Worm (Caenorhabditis elegans): ENCODE data around the gene die-1.
"Not testable (repeated sequence)": the region's sequence is repeated elsewhere in the genome, so short reads cannot be mapped to it uniquely, and the experiment has no call there.

The die-1 gene

ce11 chrII:10056545-10057038 is 11.1 kb downstream of the die-1 start, which contains the start of gene C18D1.2:
Gene C18D1.2 (plus strand): TSS chrII:10056988.
- TF ChIP-seq unc-62 (GFP tag; optimal IDR thresholded peaks at IDR 0.05) = no peak

- no peak for TF ChIP-seq unc-62 (GFP tag; optimal IDR thresholded peaks at IDR 0.05)
Measured at ce11 chrII:10051485-10051884, 16.2 kb downstream of the die-1 start.

ce11 chrII:10048568-10048967 is 19.1 kb downstream of the die-1 start, which contains the start of gene flp-4:
Gene flp-4 (plus strand): TSS chrII:10048868.
- no peak for TF ChIP-seq unc-62 (GFP tag; optimal IDR thresholded peaks at IDR 0.05)

ce11 chrII:10045670-10046069 is 22.0 kb downstream of the die-1 start:
- no peak for TF ChIP-seq unc-62 (GFP tag; optimal IDR thresholded peaks at IDR 0.05)

- TF ChIP-seq unc-62 (GFP tag; optimal IDR thresholded peaks at IDR 0.05) = no peak
Measured at ce11 chrII:10044961-10045360, 22.8 kb downstream of the die-1 start, which contains the start of the genes F52H3.11 and bath-38. Gene F52H3.11 (minus strand): TSS chrII:10045163. Gene bath-38 (minus strand): TSS chrII:10045270.

- TF ChIP-seq unc-62 (GFP tag; optimal IDR thresholded peaks at IDR 0.05) = no peak
Measured at ce11 chrII:10040834-10041233, 26.9 kb downstream of the die-1 start, which contains the start of gene ogr-2. Gene ogr-2 (plus strand): TSS chrII:10041134.

- TF ChIP-seq unc-62 (GFP tag; optimal IDR thresholded peaks at IDR 0.05) = no peak
Measured at ce11 chrII:10039799-10040198, 27.9 kb downstream of the die-1 start, which contains the start of gene let-268. Gene let-268 (minus strand): TSS chrII:10039980.

- no peak for TF ChIP-seq unc-62 (GFP tag; optimal IDR thresholded peaks at IDR 0.05)
Measured at ce11 chrII:10035425-10035824, 32.3 kb downstream of the die-1 start.

ce11 chrII:10033163-10033871 is 34.4 kb downstream of the die-1 start, which contains the start of gene mtcu-2:
Gene mtcu-2 (minus strand): TSS chrII:10033213.
- not testable (repeated sequence) for TF ChIP-seq unc-62 (GFP tag; optimal IDR thresholded peaks at IDR 0.05)

- TF ChIP-seq unc-62 (GFP tag; optimal IDR thresholded peaks at IDR 0.05) = no peak
Measured at ce11 chrII:10029890-10030289, 37.8 kb downstream of the die-1 start, which contains the start of gene ttc-36. Gene ttc-36 (plus strand): TSS chrII:10030190.

- no peak for TF ChIP-seq unc-62 (GFP tag; optimal IDR thresholded peaks at IDR 0.05)
Measured at ce11 chrII:10029044-10029443, 38.7 kb downstream of the die-1 start.

- TF ChIP-seq unc-62 (GFP tag; optimal IDR thresholded peaks at IDR 0.05) = no peak
Measured at ce11 chrII:10028195-10028594, 39.5 kb downstream of the die-1 start, which contains the start of gene F52H3.6. Gene F52H3.6 (minus strand): TSS chrII:10028422.

- TF ChIP-seq unc-62 (GFP tag; optimal IDR thresholded peaks at IDR 0.05) = no peak
Measured at ce11 chrII:10025059-10025458, 42.7 kb downstream of the die-1 start.

- TF ChIP-seq unc-62 (GFP tag; optimal IDR thresholded peaks at IDR 0.05) = no peak
Measured at ce11 chrII:10021749-10022148, 46.0 kb downstream of the die-1 start.

ce11 chrII:10019669-10020068 is 48.0 kb downstream of the die-1 start:
- no peak for TF ChIP-seq unc-62 (GFP tag; optimal IDR thresholded peaks at IDR 0.05)

- TF ChIP-seq unc-62 (GFP tag; optimal IDR thresholded peaks at IDR 0.05) = no peak
Measured at ce11 chrII:10017528-10017927, 50.2 kb downstream of the die-1 start.

ce11 chrII:10016013-10016412 is 51.7 kb downstream of the die-1 start, which contains the start of gene lec-2:
Gene lec-2 (minus strand): TSS chrII:10016183.
- TF ChIP-seq unc-62 (GFP tag; optimal IDR thresholded peaks at IDR 0.05) = no peak
